Worm (Caenorhabditis elegans) whole organism, L1 larva: ENCODE measurements around the gene plc-3.

Source experiments
- ceh-90 ChIP-seq: sonication (generic microtip); optimal IDR thresholded peaks from 2 replicates; lab custom pipeline; 2016; ENCODE audit warnings: missing genetic modification characterization, missing compliant biosample characterization
- jun-1 ChIP-seq: fragments of 150-350 bp; optimal IDR thresholded peaks from 2 replicates; lab custom pipeline; 2014; ENCODE audit warnings: missing biosample characterization, missing genetic modification reagents, missing genetic modification characterization
- nhr-12 ChIP-seq: sonication (generic microtip); optimal IDR thresholded peaks from 2 replicates; lab custom pipeline; 2017; ENCODE audit warnings: missing biosample characterization, missing genetic modification characterization
- nhr-28 ChIP-seq: fragments of 150-350 bp; optimal IDR thresholded peaks from 2 replicates; lab custom pipeline; 2014; ENCODE audit warnings: missing biosample characterization, missing genetic modification characterization
- nhr-77 ChIP-seq: fragments of 150-350 bp; optimal IDR thresholded peaks from 2 replicates; lab custom pipeline; 2014; ENCODE audit warnings: missing biosample characterization, missing genetic modification characterization
- pqm-1 ChIP-seq: sonication (generic microtip); optimal IDR thresholded peaks from 3 replicates; lab custom pipeline; 2017; ENCODE audit warnings: missing biosample characterization, missing genetic modification characterization
- unc-62 ChIP-seq: fragments of 150-350 bp; optimal IDR thresholded peaks from 2 replicates; lab custom pipeline; 2014; ENCODE audit warnings: missing biosample characterization, missing genetic modification reagents, missing genetic modification characterization

ce11 chrII:10197091-10197675, 25.5 kb upstream of the plc-3 start, which contains the start of gene R05H5.3:
- TF ChIP-seq ceh-90: no peak
- no peak for TF ChIP-seq nhr-12
- no peak for TF ChIP-seq unc-62 (GFP tag; lab: Kevin White, UChicago)
- TF ChIP-seq nhr-77 (tag; lab: Kevin White, UChicago): peak; percentile 46
- no peak for TF ChIP-seq jun-1 (tag; lab: Kevin White, UChicago)
- TF ChIP-seq pqm-1 (tag; lab: Kevin White, UChicago): no peak
- no peak for TF ChIP-seq nhr-28 (tag; lab: Kevin White, UChicago)
